Worm (Caenorhabditis elegans) whole organism, young adult: Measurements from ENCODE around the gene F23D12.7.

ENCODE experiments used
- B0035.1 ChIP-seq: sonication (generic microtip); optimal IDR thresholded peaks from 2 replicates; lab custom pipeline; 2016; ENCODE audit warnings: missing genetic modification characterization, mild to moderate bottlenecking, missing compliant biosample characterization, missing genotype, missing genetic modification reagents
- B0261.1 ChIP-seq: sonication (generic microtip); optimal IDR thresholded peaks from 2 replicates; lab custom pipeline; 2016; ENCODE audit warnings: mild to moderate bottlenecking, missing genetic modification characterization, moderate library complexity, missing compliant biosample characterization
- C06A6.2 ChIP-seq: fragments of 200-800 bp; sonication (Bioruptor generic); conservative IDR thresholded peaks from 2 replicates; pipeline ENCODE4 v1.3.6; 2022; ENCODE audit warnings: missing genetic modification characterization, missing compliant biosample characterization
- F33H1.4 ChIP-seq: fragments of 200-800 bp; sonication (Bioruptor generic); IDR thresholded peaks from 2 replicates; pipeline ENCODE4 v1.3.6; 2022; ENCODE audit warnings: missing genetic modification reagents, missing genetic modification characterization, missing compliant biosample characterization
- F52B5.7 ChIP-seq: sonication (generic microtip); optimal IDR thresholded peaks from 2 replicates; lab custom pipeline; 2016; ENCODE audit warnings: mild to moderate bottlenecking, missing genetic modification characterization, missing compliant biosample characterization
- F55B11.4 ChIP-seq: sonication (generic microtip); optimal IDR thresholded peaks from 2 replicates; lab custom pipeline; 2016; ENCODE audit warnings: missing compliant biosample characterization, missing genetic modification characterization, borderline replicate concordance; ENCODE audit not compliant: insufficient read depth
- F57A8.1 ChIP-seq: fragments of 200-800 bp; sonication (Bioruptor generic); optimal IDR thresholded peaks from 2 replicates; lab custom pipeline; 2018; ENCODE audit warnings: mild to moderate bottlenecking, missing genetic modification characterization, moderate library complexity, missing compliant biosample characterization
- K11D2.4 ChIP-seq: fragments of 200-800 bp; sonication (Bioruptor generic); IDR thresholded peaks from 2 replicates; pipeline ENCODE4 v1.3.6; 2022; ENCODE audit warnings: missing genetic modification reagents, missing genetic modification characterization, missing compliant biosample characterization
- T07F8.4 ChIP-seq: sonication (generic microtip); optimal IDR thresholded peaks from 2 replicates; lab custom pipeline; 2016; ENCODE audit warnings: mild to moderate bottlenecking, missing genetic modification characterization, moderate library complexity, missing compliant biosample characterization
- T26A5.8 ChIP-seq: sonication (generic microtip); optimal IDR thresholded peaks from 2 replicates; lab custom pipeline; 2016; ENCODE audit warnings: missing genetic modification characterization, missing compliant biosample characterization
- Y56A3A.18 ChIP-seq: fragments of 200-800 bp; sonication (Bioruptor generic); IDR thresholded peaks from 2 replicates; pipeline ENCODE4 v1.3.6; 2022; ENCODE audit warnings: missing genetic modification reagents, missing genetic modification characterization, missing compliant biosample characterization
- attf-3 ChIP-seq: fragments of 200-800 bp; sonication (Bioruptor generic); conservative IDR thresholded peaks from 2 replicates; pipeline ENCODE4 v1.3.6; 2022; ENCODE audit warnings: missing genetic modification reagents, missing genetic modification characterization, missing compliant biosample characterization
- attf-5 ChIP-seq: fragments of 200-800 bp; sonication (Bioruptor generic); optimal IDR thresholded peaks from 2 replicates; lab custom pipeline; 2018; ENCODE audit warnings: mild to moderate bottlenecking, missing genetic modification characterization, missing compliant biosample characterization
- bed-1 ChIP-seq: fragments of 200-800 bp; sonication (Bioruptor generic); IDR thresholded peaks from 2 replicates; pipeline ENCODE4 v1.3.6; 2022; ENCODE audit warnings: missing genetic modification reagents, missing genetic modification characterization, missing compliant biosample characterization
- bed-2 ChIP-seq: fragments of 200-800 bp; sonication (Bioruptor generic); IDR thresholded peaks from 2 replicates; pipeline ENCODE4 v1.3.6; 2022; ENCODE audit warnings: missing genetic modification reagents, missing genetic modification characterization, missing compliant biosample characterization
- ceh-27 ChIP-seq: fragments of 200-800 bp; sonication (Bioruptor generic); optimal IDR thresholded peaks from 2 replicates; lab custom pipeline; 2018; ENCODE audit warnings: mild to moderate bottlenecking, missing genetic modification characterization, moderate library complexity, missing compliant biosample characterization
- ceh-79 ChIP-seq: sonication (generic microtip); optimal IDR thresholded peaks from 2 replicates; lab custom pipeline; 2017; ENCODE audit warnings: mild to moderate bottlenecking, missing genetic modification characterization, missing compliant biosample characterization
- dpff-1 ChIP-seq: sonication (generic microtip); optimal IDR thresholded peaks from 2 replicates; lab custom pipeline; 2017; ENCODE audit warnings: mild to moderate bottlenecking, missing genetic modification characterization, missing compliant biosample characterization
- efl-1 ChIP-seq: fragments of 150-350 bp; optimal IDR thresholded peaks from 2 replicates; lab custom pipeline; 2014; ENCODE audit warnings: missing biosample characterization, missing genetic modification reagents, missing genetic modification characterization
- ekl-4 ChIP-seq: fragments of 200-800 bp; sonication (Bioruptor generic); IDR thresholded peaks from 2 replicates; pipeline ENCODE4 v1.3.6; 2022; ENCODE audit warnings: missing genetic modification reagents, missing genetic modification characterization, missing compliant biosample characterization
- gei-17 ChIP-seq: fragments of 200-800 bp; sonication (Bioruptor generic); optimal IDR thresholded peaks from 2 replicates; lab custom pipeline; 2018; ENCODE audit warnings: mild to moderate bottlenecking, missing genetic modification characterization, missing compliant biosample characterization
- him-1 ChIP-seq: sonication (generic microtip); optimal IDR thresholded peaks from 2 replicates; lab custom pipeline; 2016; ENCODE audit warnings: missing genotype, missing genetic modification reagents, missing genetic modification characterization, missing compliant biosample characterization
- hmg-1.2 ChIP-seq: fragments of 200-800 bp; sonication (Bioruptor generic); IDR thresholded peaks from 2 replicates; pipeline ENCODE4 v1.3.6; 2022; ENCODE audit warnings: missing genetic modification reagents, missing genetic modification characterization, missing compliant biosample characterization
- hmg-20 ChIP-seq: fragments of 200-800 bp; sonication (Bioruptor generic); IDR thresholded peaks from 2 replicates; pipeline ENCODE4 v1.3.6; 2022; ENCODE audit warnings: missing genetic modification reagents, missing genetic modification characterization, missing compliant biosample characterization
- lin-26 ChIP-seq: fragments of 200-800 bp; sonication (Bioruptor generic); IDR thresholded peaks from 2 replicates; pipeline ENCODE4 v1.3.6; 2022; ENCODE audit warnings: missing genetic modification reagents, missing genetic modification characterization, missing compliant biosample characterization
- lsl-1 ChIP-seq: fragments of 200-800 bp; sonication (Bioruptor generic); optimal IDR thresholded peaks from 2 replicates; lab custom pipeline; 2018; ENCODE audit warnings: mild to moderate bottlenecking, missing genetic modification characterization, moderate library complexity, missing compliant biosample characterization
- lsy-27 ChIP-seq: sonication (generic microtip); optimal IDR thresholded peaks from 2 replicates; lab custom pipeline; 2017; ENCODE audit warnings: missing genetic modification characterization, mild to moderate bottlenecking, missing compliant biosample characterization, antibody characterized with exemption, missing genotype, borderline replicate concordance; ENCODE audit not compliant: insufficient read depth
- mcd-1 ChIP-seq: fragments of 200-800 bp; sonication (Bioruptor generic); IDR thresholded peaks from 2 replicates; pipeline ENCODE4 v1.3.6; 2022; ENCODE audit warnings: missing genetic modification reagents, missing genetic modification characterization, missing compliant biosample characterization
- rec-8 ChIP-seq, 2 experiments: sonication (generic microtip); optimal IDR thresholded peaks; 2 replicates each; lab custom pipeline; 2016; ENCODE audit warnings: mild to moderate bottlenecking in 2 of 2, missing genetic modification characterization in 2 of 2, missing genetic modification reagents in 2 of 2, missing genotype in 2 of 2, missing biosample characterization in 1 of 2, missing compliant biosample characterization in 1 of 2, moderate library complexity in 1 of 2
- repo-1 ChIP-seq: sonication (generic microtip); optimal IDR thresholded peaks from 2 replicates; lab custom pipeline; 2017; ENCODE audit warnings: mild to moderate bottlenecking, missing genetic modification characterization, missing compliant biosample characterization
- rpc-1 ChIP-seq, 2 experiments: fragments of 150-350 bp in 1 of 2; sonication (generic microtip) in 1 of 2; optimal IDR thresholded peaks; 2 replicates each; lab custom pipeline; 2014 to 2018; ENCODE audit warnings: missing biosample characterization in 1 of 2, missing genetic modification characterization in 1 of 2, missing genetic modification reagents in 1 of 2, missing genotype in 1 of 2
- sea-2 ChIP-seq: fragments of 200-800 bp; sonication (Bioruptor generic); IDR thresholded peaks from 2 replicates; pipeline ENCODE4 v1.3.6; 2022; ENCODE audit warnings: missing genetic modification characterization, missing compliant biosample characterization
- snpc-3.4 ChIP-seq: sonication (generic microtip); optimal IDR thresholded peaks from 2 replicates; lab custom pipeline; 2017; ENCODE audit warnings: missing genetic modification characterization, mild to moderate bottlenecking, missing compliant biosample characterization, antibody characterized with exemption, moderate library complexity, missing genotype, missing genetic modification reagents
- tlf-1 ChIP-seq: fragments of 200-800 bp; sonication (Bioruptor generic); optimal IDR thresholded peaks from 2 replicates; lab custom pipeline; 2018; ENCODE audit warnings: mild to moderate bottlenecking, missing genetic modification characterization, missing compliant biosample characterization
- xnd-1 ChIP-seq: sonication (generic microtip); optimal IDR thresholded peaks from 2 replicates; lab custom pipeline; 2016; ENCODE audit warnings: missing genotype, missing genetic modification reagents, missing genetic modification characterization, missing compliant biosample characterization
- zfh-2 ChIP-seq: fragments of 200-800 bp; sonication (Bioruptor generic); conservative IDR thresholded peaks from 2 replicates; pipeline ENCODE4 v1.3.6; 2022; ENCODE audit warnings: missing genetic modification reagents, missing genetic modification characterization, missing compliant biosample characterization
- zim-3 ChIP-seq: sonication (generic microtip); optimal IDR thresholded peaks from 2 replicates; lab custom pipeline; 2017; ENCODE audit warnings: mild to moderate bottlenecking, missing genetic modification characterization, moderate library complexity, missing compliant biosample characterization
- ztf-18 ChIP-seq: sonication (generic microtip); optimal IDR thresholded peaks from 2 replicates; lab custom pipeline; 2016; ENCODE audit warnings: missing genotype, mild to moderate bottlenecking, missing genetic modification characterization, missing compliant biosample characterization
- ztf-25 ChIP-seq: fragments of 200-800 bp; sonication (Bioruptor generic); IDR thresholded peaks from 2 replicates; pipeline ENCODE4 v1.3.6; 2022; ENCODE audit warnings: missing genetic modification reagents, missing genetic modification characterization, missing compliant biosample characterization
- ztf-26 ChIP-seq: sonication (generic microtip); optimal IDR thresholded peaks from 2 replicates; lab custom pipeline; 2017; ENCODE audit warnings: missing genetic modification characterization, missing compliant biosample characterization
- ztf-28 ChIP-seq: fragments of 200-800 bp; sonication (Bioruptor generic); IDR thresholded peaks from 2 replicates; pipeline ENCODE4 v1.3.6; 2022; ENCODE audit warnings: missing genetic modification reagents, missing genetic modification characterization, missing compliant biosample characterization
- ztf-6 ChIP-seq: fragments of 200-800 bp; sonication (Bioruptor generic); IDR thresholded peaks from 2 replicates; pipeline ENCODE4 v1.3.6; 2022; ENCODE audit warnings: missing genetic modification reagents, missing genetic modification characterization, missing compliant biosample characterization

The F23D12.7 gene

ce11 chrX:14470687-14471086 is 17.1 kb upstream of the F23D12.7 start, which contains the start of gene M163.10:
TSS of gene M163.10 (plus strand) at chrX:14470987.
- TF ChIP-seq snpc-3.4: no peak
- TF ChIP-seq Y56A3A.18: no peak
- no peak for TF ChIP-seq F33H1.4 (GFP tag; lab: Robert Waterston, UW)
- no peak for TF ChIP-seq lin-26
- no peak for TF ChIP-seq hmg-1.2

- TF ChIP-seq F52B5.7 (no peak), him-1 (no peak)
These were observed 15.6 kb upstream of the F23D12.7 start, which contains the start of gene M163.9 for ce11 chrX:14469284-14469683. TSS of gene M163.9 (plus strand) at chrX:14469584.

DNA sequence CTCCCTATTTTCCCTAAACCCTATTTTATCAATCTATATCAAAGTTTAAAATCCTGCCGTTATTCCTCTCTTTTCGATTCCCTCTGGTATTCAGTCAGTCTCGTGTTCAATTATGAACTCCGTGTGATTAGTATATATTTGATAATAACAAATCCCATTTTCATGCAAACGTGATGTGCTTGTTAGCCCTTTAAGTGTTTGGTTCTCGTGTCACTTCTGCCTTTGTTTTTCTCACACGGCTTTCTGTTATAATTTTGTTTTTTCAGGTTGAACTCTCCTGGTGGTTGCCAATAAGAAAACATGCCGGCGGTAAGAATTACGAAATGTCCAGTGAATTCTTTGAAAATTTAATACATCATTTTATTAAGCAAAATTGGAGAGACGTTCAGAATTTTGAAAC is 12.9 kb upstream of the F23D12.7 start, which contains the start of gene M163.21:
M163.21 (plus strand) TSS at position 301 of the 400 bp plus-strand sequence.
- TF ChIP-seq xnd-1: no peak
- TF ChIP-seq K11D2.4 (GFP tag; lab: Robert Waterston, UW): no peak
- no peak for TF ChIP-seq B0261.1 (tag; lab: Kevin White, UChicago)
- TF ChIP-seq ztf-6 (GFP tag; lab: Robert Waterston, UW): no peak
- no peak for TF ChIP-seq bed-1 (GFP tag; lab: Robert Waterston, UW)
- no peak for TF ChIP-seq ztf-18 (tag; lab: Kevin White, UChicago)
- no peak for TF ChIP-seq ceh-27
- no peak for TF ChIP-seq mcd-1 (GFP tag; lab: Robert Waterston, UW)
- TF ChIP-seq rpc-1 (optimal IDR thresholded peaks at IDR 0.05; lab: Kevin White, UChicago): no peak
- TF ChIP-seq rpc-1 (tag; optimal IDR thresholded peaks at IDR 0.05; lab: Kevin White, UChicago): no peak
- TF ChIP-seq lsl-1: no peak
- TF ChIP-seq attf-5 (GFP tag; lab: Kevin White, UChicago): no peak
- TF ChIP-seq ztf-26: no peak
- no peak for TF ChIP-seq ceh-79 (tag; lab: Kevin White, UChicago)
- TF ChIP-seq tlf-1 (GFP tag; lab: Kevin White, UChicago): no peak
- no peak for TF ChIP-seq dpff-1 (tag; lab: Kevin White, UChicago)

- no peak for TF ChIP-seq dpff-1 (tag; lab: Kevin White, UChicago)
- TF ChIP-seq zfh-2: no peak
- no peak for TF ChIP-seq Y56A3A.18
- no peak for TF ChIP-seq ztf-25 (GFP tag; lab: Robert Waterston, UW)
- TF ChIP-seq ekl-4 (GFP tag; lab: Robert Waterston, UW): no peak
- no peak for TF ChIP-seq sea-2 (GFP tag; lab: Robert Waterston, UW)
- TF ChIP-seq B0035.1: no peak
- TF ChIP-seq gei-17 (GFP tag; lab: Kevin White, UChicago): no peak
- no peak for TF ChIP-seq ztf-28 (GFP tag; lab: Robert Waterston, UW)
- no peak for TF ChIP-seq efl-1 (GFP tag; lab: Kevin White, UChicago)
These were observed 12.0 kb upstream of the F23D12.7 start, which contains the start of gene M163.22 for ce11 chrX:14465593-14465992. TSS of gene M163.22 (plus strand) at chrX:14465893.

DNA sequence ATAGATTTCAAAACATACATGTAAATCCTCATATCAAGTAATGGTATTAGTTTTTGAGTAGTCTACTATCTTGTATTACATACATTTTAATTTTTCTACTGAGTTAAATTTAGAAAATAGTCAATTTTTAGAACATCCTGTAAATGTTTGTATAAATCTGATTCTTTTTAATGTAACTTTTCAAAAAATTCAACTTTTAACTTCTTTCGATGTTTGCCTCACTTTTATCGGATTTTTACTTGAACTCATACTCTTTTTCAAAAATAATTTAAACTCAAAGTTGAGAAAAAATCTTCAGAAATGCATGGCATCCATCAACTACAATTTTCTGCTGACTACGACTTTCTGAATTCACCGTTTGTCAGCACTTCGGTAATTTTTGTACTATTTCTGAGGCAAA is 10.9 kb upstream of the F23D12.7 start, which contains the start of gene M163.7:
M163.7 (plus strand) TSS at position 301 of the 400 bp plus-strand sequence.
- TF ChIP-seq rec-8 (tag; optimal IDR thresholded peaks at IDR 0.05; lab: Kevin White, UChicago) (no peak), rpc-1 (optimal IDR thresholded peaks at IDR 0.05; lab: Kevin White, UChicago) (no peak), rpc-1 (tag; optimal IDR thresholded peaks at IDR 0.05; lab: Kevin White, UChicago) (no peak), T07F8.4 (tag; lab: Kevin White, UChicago) (no peak), hmg-20 (GFP tag; lab: Robert Waterston, UW) (no peak), F55B11.4 (no peak), zim-3 (tag; lab: Kevin White, UChicago) (no peak), T26A5.8 (no peak), attf-5 (GFP tag; lab: Kevin White, UChicago) (no peak), attf-3 (GFP tag; lab: Robert Waterston, UW) (no peak), C06A6.2 (no peak), bed-2 (GFP tag; lab: Robert Waterston, UW) (no peak), lsy-27 (tag; lab: Kevin White, UChicago) (no peak), lin-26 (no peak), repo-1 (tag; lab: Kevin White, UChicago) (no peak), F57A8.1 (GFP tag; lab: Kevin White, UChicago) (no peak), F52B5.7 (no peak), Y56A3A.18 (no peak), lsl-1 (no peak)
- TF ChIP-seq, all 124 proteins: peak for 0
